Worm (Caenorhabditis elegans) whole organism, L1 larva: ENCODE measurements around the gene mlc-1.

Source experiments
- C34B4.2 ChIP-seq: sonication (generic microtip); optimal IDR thresholded peaks from 2 replicates; lab custom pipeline; 2017; ENCODE audit warnings: mild to moderate bottlenecking, missing genetic modification characterization, missing compliant biosample characterization
- F16B12.6 ChIP-seq: fragments of 150-350 bp; optimal IDR thresholded peaks from 2 replicates; lab custom pipeline; 2014; ENCODE audit warnings: missing biosample characterization, missing genetic modification characterization
- Y116A8C.19 ChIP-seq: sonication (generic microtip); optimal IDR thresholded peaks from 2 replicates; lab custom pipeline; 2016; ENCODE audit warnings: missing compliant biosample characterization, missing genetic modification characterization, borderline replicate concordance
- aha-1 ChIP-seq: fragments of 150-350 bp; optimal IDR thresholded peaks from 2 replicates; lab custom pipeline; 2014; ENCODE audit warnings: missing biosample characterization, missing genetic modification characterization
- ceh-8 ChIP-seq: fragments of 200-800 bp; sonication (Bioruptor generic); optimal IDR thresholded peaks from 2 replicates; lab custom pipeline; 2018; ENCODE audit warnings: mild to moderate bottlenecking, missing genetic modification characterization, moderate library complexity, missing compliant biosample characterization
- ceh-90 ChIP-seq: sonication (generic microtip); optimal IDR thresholded peaks from 2 replicates; lab custom pipeline; 2016; ENCODE audit warnings: missing genetic modification characterization, missing compliant biosample characterization
- dsc-1 ChIP-seq: sonication (generic microtip); optimal IDR thresholded peaks from 2 replicates; lab custom pipeline; 2016; ENCODE audit warnings: mild to moderate bottlenecking, missing genetic modification characterization, missing compliant biosample characterization
- efl-3 ChIP-seq: fragments of 200-800 bp; sonication (Bioruptor generic); optimal IDR thresholded peaks from 2 replicates; lab custom pipeline; 2018; ENCODE audit warnings: mild to moderate bottlenecking, missing genetic modification characterization, missing compliant biosample characterization
- egl-13 ChIP-seq: sonication (generic microtip); optimal IDR thresholded peaks from 2 replicates; lab custom pipeline; 2016; ENCODE audit warnings: missing genotype, missing genetic modification reagents, missing genetic modification characterization, missing compliant biosample characterization
- egl-27 ChIP-seq, 2 experiments: fragments of 150-350 bp in 1 of 2; sonication (generic microtip); optimal IDR thresholded peaks; 3 replicates each; lab custom pipeline; 2017 to 2018; ENCODE audit warnings: missing biosample characterization in 2 of 2, missing genetic modification characterization in 2 of 2, missing genetic modification reagents in 2 of 2
- elt-2 ChIP-seq: sonication (generic microtip); optimal IDR thresholded peaks from 2 replicates; lab custom pipeline; 2016; ENCODE audit warnings: missing genetic modification characterization, mild to moderate bottlenecking, inconsistent platforms, missing compliant biosample characterization, missing genetic modification reagents
- elt-3 ChIP-seq, 6 experiments: fragments of 150-350 bp in 1 of 6; sonication (generic microtip); optimal IDR thresholded peaks; 2 replicates each; lab custom pipeline; 2017 to 2018; ENCODE audit warnings: missing biosample characterization in 6 of 6, missing genetic modification characterization in 6 of 6, inconsistent platforms in 1 of 6
- ets-5 ChIP-seq: fragments of 200-800 bp; sonication (Bioruptor generic); IDR thresholded peaks from 2 replicates; pipeline ENCODE4 v1.3.6; 2022; ENCODE audit warnings: missing genetic modification characterization, missing compliant biosample characterization
- fkh-10 ChIP-seq: sonication (generic microtip); optimal IDR thresholded peaks from 2 replicates; lab custom pipeline; 2017; ENCODE audit warnings: missing biosample characterization, missing genetic modification reagents, missing genetic modification characterization
- fkh-4 ChIP-seq: sonication (generic microtip); optimal IDR thresholded peaks from 2 replicates; lab custom pipeline; 2016; ENCODE audit warnings: missing compliant biosample characterization, missing genetic modification characterization, borderline replicate concordance
- fkh-8 ChIP-seq: sonication (generic microtip); optimal IDR thresholded peaks from 2 replicates; lab custom pipeline; 2016; ENCODE audit warnings: mild to moderate bottlenecking, missing genetic modification characterization, missing compliant biosample characterization
- fos-1 ChIP-seq: fragments of 150-350 bp; optimal IDR thresholded peaks from 2 replicates; lab custom pipeline; 2014; ENCODE audit warnings: missing biosample characterization, missing genetic modification characterization
- hlh-17 ChIP-seq: fragments of 200-800 bp; sonication (Bioruptor generic); optimal IDR thresholded peaks from 2 replicates; lab custom pipeline; 2018; ENCODE audit warnings: missing genetic modification characterization, mild to moderate bottlenecking, missing compliant biosample characterization, moderate library complexity, borderline replicate concordance
- irx-1 ChIP-seq: sonication (generic microtip); optimal IDR thresholded peaks from 2 replicates; lab custom pipeline; 2016; ENCODE audit warnings: missing genetic modification characterization, missing compliant biosample characterization
- isw-1 ChIP-seq: fragments of 200-800 bp; sonication (Bioruptor generic); IDR thresholded peaks from 2 replicates; pipeline ENCODE4 v1.3.6; 2022; ENCODE audit warnings: missing genetic modification characterization, missing compliant biosample characterization
- jun-1 ChIP-seq: fragments of 150-350 bp; optimal IDR thresholded peaks from 2 replicates; lab custom pipeline; 2014; ENCODE audit warnings: missing biosample characterization, missing genetic modification reagents, missing genetic modification characterization
- lin-14 ChIP-seq: fragments of 200-800 bp; sonication (Bioruptor generic); optimal IDR thresholded peaks from 2 replicates; lab custom pipeline; 2018; ENCODE audit warnings: mild to moderate bottlenecking, missing genetic modification characterization, moderate library complexity, missing compliant biosample characterization
- lin-15B ChIP-seq: fragments of 150-350 bp; sonication (generic microtip); optimal IDR thresholded peaks from 3 replicates; lab custom pipeline; 2014; ENCODE audit warnings: missing biosample characterization, missing genetic modification characterization
- lin-35 ChIP-seq, 2 experiments: fragments of 150-350 bp; optimal IDR thresholded peaks; 2 replicates each; lab custom pipeline; 2014; ENCODE audit warnings: missing biosample characterization in 2 of 2, missing genetic modification characterization in 2 of 2, missing genetic modification reagents in 2 of 2
- lir-3 ChIP-seq: sonication (generic microtip); optimal IDR thresholded peaks from 2 replicates; lab custom pipeline; 2016; ENCODE audit warnings: mild to moderate bottlenecking, missing genetic modification characterization, moderate library complexity, missing compliant biosample characterization; ENCODE audit not compliant: poor library complexity
- lsy-2 ChIP-seq, 2 experiments: fragments of 150-350 bp; optimal IDR thresholded peaks; 2 replicates each; lab custom pipeline; 2014; ENCODE audit warnings: missing biosample characterization in 2 of 2, missing genetic modification characterization in 2 of 2
- mab-9 ChIP-seq: fragments of 200-800 bp; sonication (Bioruptor generic); IDR thresholded peaks from 2 replicates; pipeline ENCODE4 v1.3.6; 2022; ENCODE audit warnings: missing genetic modification reagents, missing genetic modification characterization, missing compliant biosample characterization
- mef-2 ChIP-seq: fragments of 150-350 bp; optimal IDR thresholded peaks from 2 replicates; lab custom pipeline; 2014; ENCODE audit warnings: missing biosample characterization, missing genetic modification characterization
- mep-1 ChIP-seq: fragments of 150-350 bp; optimal IDR thresholded peaks from 2 replicates; lab custom pipeline; 2014; ENCODE audit warnings: missing biosample characterization, missing genetic modification characterization
- nhr-12 ChIP-seq: sonication (generic microtip); optimal IDR thresholded peaks from 2 replicates; lab custom pipeline; 2017; ENCODE audit warnings: missing biosample characterization, missing genetic modification characterization
- nhr-19 ChIP-seq: fragments of 200-800 bp; sonication (Bioruptor generic); conservative IDR thresholded peaks from 2 replicates; pipeline ENCODE4 v1.3.6; 2022; ENCODE audit warnings: missing genetic modification characterization, missing compliant biosample characterization
- nhr-20 ChIP-seq: sonication (generic microtip); optimal IDR thresholded peaks from 2 replicates; lab custom pipeline; 2016; ENCODE audit warnings: mild to moderate bottlenecking, missing genetic modification characterization, missing compliant biosample characterization
- nhr-237 ChIP-seq: fragments of 150-350 bp; optimal IDR thresholded peaks from 2 replicates; lab custom pipeline; 2014; ENCODE audit warnings: missing biosample characterization, missing genetic modification characterization
- nhr-71 ChIP-seq: sonication (generic microtip); optimal IDR thresholded peaks from 2 replicates; lab custom pipeline; 2016; ENCODE audit warnings: mild to moderate bottlenecking, missing genetic modification characterization, moderate library complexity, missing compliant biosample characterization
- nhr-85 ChIP-seq: sonication (generic microtip); peaks from one replicate; lab custom pipeline; 2016; ENCODE audit warnings: missing genetic modification characterization, inconsistent platforms, missing compliant biosample characterization
- pag-3 ChIP-seq: sonication (generic microtip); optimal IDR thresholded peaks from 2 replicates; lab custom pipeline; 2017; ENCODE audit warnings: missing genetic modification characterization, mild to moderate bottlenecking, missing compliant biosample characterization, antibody characterized with exemption, borderline replicate concordance; ENCODE audit not compliant: insufficient read depth
- pqm-1 ChIP-seq: sonication (generic microtip); optimal IDR thresholded peaks from 3 replicates; lab custom pipeline; 2017; ENCODE audit warnings: missing biosample characterization, missing genetic modification characterization
- rnt-1 ChIP-seq: sonication (generic microtip); optimal IDR thresholded peaks from 2 replicates; lab custom pipeline; 2016; ENCODE audit warnings: mild to moderate bottlenecking, missing genetic modification characterization, moderate library complexity, missing compliant biosample characterization
- skn-1 ChIP-seq: fragments of 150-350 bp; optimal IDR thresholded peaks from 2 replicates; lab custom pipeline; 2014; ENCODE audit warnings: missing biosample characterization, missing genetic modification characterization
- sptf-1 ChIP-seq: fragments of 150-350 bp; optimal IDR thresholded peaks from 2 replicates; lab custom pipeline; 2014; ENCODE audit warnings: missing biosample characterization, missing genetic modification characterization
- sup-37 ChIP-seq: fragments of 200-800 bp; sonication (Bioruptor generic); optimal IDR thresholded peaks from 2 replicates; lab custom pipeline; 2018; ENCODE audit warnings: mild to moderate bottlenecking, missing genetic modification characterization, missing compliant biosample characterization
- swsn-7 ChIP-seq: sonication (generic microtip); optimal IDR thresholded peaks from 2 replicates; lab custom pipeline; 2016; ENCODE audit warnings: missing genetic modification characterization, missing compliant biosample characterization
- tbx-2 ChIP-seq: sonication (generic microtip); optimal IDR thresholded peaks from 2 replicates; lab custom pipeline; 2016; ENCODE audit warnings: missing genetic modification characterization, missing compliant biosample characterization
- tlp-1 ChIP-seq: fragments of 150-350 bp; optimal IDR thresholded peaks from 2 replicates; lab custom pipeline; 2014; ENCODE audit warnings: missing biosample characterization, missing genetic modification characterization
- unc-30 ChIP-seq: sonication (generic microtip); optimal IDR thresholded peaks from 2 replicates; lab custom pipeline; 2017; ENCODE audit warnings: missing biosample characterization, missing genetic modification characterization
- unc-62 ChIP-seq: fragments of 150-350 bp; optimal IDR thresholded peaks from 2 replicates; lab custom pipeline; 2014; ENCODE audit warnings: missing biosample characterization, missing genetic modification reagents, missing genetic modification characterization
- unc-86 ChIP-seq: sonication (generic microtip); optimal IDR thresholded peaks from 2 replicates; lab custom pipeline; 2016; ENCODE audit warnings: missing genetic modification characterization, missing compliant biosample characterization
- zag-1 ChIP-seq: fragments of 150-350 bp; optimal IDR thresholded peaks from 2 replicates; lab custom pipeline; 2014; ENCODE audit warnings: missing biosample characterization, missing genetic modification characterization
- zip-4 ChIP-seq: fragments of 200-800 bp; sonication (Bioruptor generic); optimal IDR thresholded peaks from 2 replicates; lab custom pipeline; 2018; ENCODE audit warnings: mild to moderate bottlenecking, missing genetic modification characterization, moderate library complexity, missing compliant biosample characterization

Gene mlc-1

ce11 chrX:17461958-17462357 lies 2.9 kb downstream of the mlc-1 start (continued):
- TF ChIP-seq pag-3 (tag; lab: Kevin White, UChicago) (peak; percentile 28), tbx-2 (tag; lab: Kevin White, UChicago) (no peak), lin-14 (peak; percentile 67), pqm-1 (tag; lab: Kevin White, UChicago) (no peak), rnt-1 (tag; lab: Kevin White, UChicago) (peak; percentile 28), unc-62 (GFP tag; lab: Kevin White, UChicago) (no peak), lsy-2 (tag; optimal IDR thresholded peaks at IDR 0.05; lab: Kevin White, UChicago) (peak in 1 of 2 experiments; percentile 9), sptf-1 (tag; lab: Kevin White, UChicago) (no peak), fkh-10 (GFP tag; lab: Kevin White, UChicago) (no peak), lin-35 (GFP tag; optimal IDR thresholded peaks at IDR 0.05; lab: Kevin White, UChicago) (no peak), nhr-237 (no peak), egl-13 (tag; lab: Kevin White, UChicago) (no peak), hlh-17 (GFP tag; lab: Kevin White, UChicago) (no peak), aha-1 (tag; lab: Kevin White, UChicago) (no peak), tlp-1 (no peak)

- no peak for TF ChIP-seq mab-9 (GFP tag; lab: Robert Waterston, UW)
- TF ChIP-seq lin-14, result peak; percentile 31
Observed at ce11 chrX:17464801-17465200, 5.8 kb downstream of the mlc-1 start, which contains the start of gene slc-17.1. slc-17.1 (minus strand) TSS chrX:17464901.

ce11 chrX:17466615-17467014 lies 7.6 kb downstream of the mlc-1 start, which contains the start of gene ZK54.3:
ZK54.3 (minus strand) TSS chrX:17467005.
- TF ChIP-seq mep-1 (tag; lab: Kevin White, UChicago), result peak; percentile 13
- TF ChIP-seq efl-3 (GFP tag; lab: Kevin White, UChicago), result no peak
- no peak for TF ChIP-seq pqm-1 (tag; lab: Kevin White, UChicago)
- no peak for TF ChIP-seq unc-30
- no peak for TF ChIP-seq ceh-90 (tag; lab: Kevin White, UChicago)
- no peak for TF ChIP-seq skn-1
- no peak for TF ChIP-seq aha-1 (tag; lab: Kevin White, UChicago)
- no peak for TF ChIP-seq fos-1 (tag; lab: Kevin White, UChicago)
- no peak for TF ChIP-seq egl-27 (tag; optimal IDR thresholded peaks at IDR 0.05; lab: Kevin White, UChicago)
- TF ChIP-seq Y116A8C.19 (tag; lab: Kevin White, UChicago), result no peak
- TF ChIP-seq elt-3 (tag; optimal IDR thresholded peaks at IDR 0.05; lab: Kevin White, UChicago), result no peak
- no peak for TF ChIP-seq lin-15B (tag; lab: Kevin White, UChicago)
- TF ChIP-seq zip-4, result no peak
- TF ChIP-seq unc-86 (tag; lab: Kevin White, UChicago), result peak; percentile 19
- no peak for TF ChIP-seq F16B12.6 (tag; lab: Kevin White, UChicago)
- no peak for TF ChIP-seq isw-1 (GFP tag; lab: Robert Waterston, UW)
- peak; percentile 34 for TF ChIP-seq dsc-1
- peak; percentile 47 for TF ChIP-seq nhr-71 (tag; lab: Kevin White, UChicago)
- no peak for TF ChIP-seq jun-1 (tag; lab: Kevin White, UChicago)
- no peak for TF ChIP-seq sptf-1 (tag; lab: Kevin White, UChicago)
- no peak for TF ChIP-seq elt-2 (tag; lab: Kevin White, UChicago)
- no peak for TF ChIP-seq sup-37
- TF ChIP-seq lir-3 (tag; lab: Kevin White, UChicago), result no peak
- no peak for TF ChIP-seq nhr-20
- no peak for TF ChIP-seq ets-5 (GFP tag; lab: Robert Waterston, UW)
- TF ChIP-seq nhr-85 (tag; lab: Kevin White, UChicago), result no peak
- peak; percentile 35 for TF ChIP-seq fkh-8 (tag; lab: Kevin White, UChicago)
- no peak for TF ChIP-seq unc-62 (GFP tag; lab: Kevin White, UChicago)
- peak; percentile 3 for TF ChIP-seq egl-13 (tag; lab: Kevin White, UChicago)
- no peak for TF ChIP-seq mef-2 (tag; lab: Kevin White, UChicago)
- TF ChIP-seq irx-1 (tag; lab: Kevin White, UChicago), result no peak
- TF ChIP-seq fkh-4 (tag; lab: Kevin White, UChicago), result no peak
- TF ChIP-seq nhr-19 (GFP tag; lab: Robert Waterston, UW), result no peak
- TF ChIP-seq tbx-2 (tag; lab: Kevin White, UChicago), result no peak
- no peak for TF ChIP-seq C34B4.2 (tag; lab: Kevin White, UChicago)
- no peak for TF ChIP-seq ceh-8 (GFP tag; lab: Kevin White, UChicago)
- TF ChIP-seq nhr-12 (tag; lab: Kevin White, UChicago), result no peak
- peak; percentile 19 for TF ChIP-seq swsn-7
- TF ChIP-seq zag-1 (tag; lab: Kevin White, UChicago), result no peak
